Worm (Caenorhabditis elegans) whole organism, L2 larva: ENCODE measurements around the gene srf-3.
A peak's percentile ranks its signal among the peaks of the same experiment; 100 is the strongest.

Source experiments
- ama-1 ChIP-seq: fragments of 150-350 bp; optimal IDR thresholded peaks from 2 replicates; lab custom pipeline; 2018; ENCODE audit warnings: inconsistent platforms
- ceh-16 ChIP-seq: fragments of 150-350 bp; optimal IDR thresholded peaks from 2 replicates; lab custom pipeline; 2014; ENCODE audit warnings: missing biosample characterization, missing genetic modification characterization
- dmd-4 ChIP-seq: sonication (generic microtip); optimal IDR thresholded peaks from 2 replicates; lab custom pipeline; 2017; ENCODE audit warnings: missing biosample characterization, missing genetic modification characterization
- elt-3 ChIP-seq: sonication (generic microtip); optimal IDR thresholded peaks from 2 replicates; lab custom pipeline; 2017; ENCODE audit warnings: missing biosample characterization, missing genetic modification characterization
- fos-1 ChIP-seq: fragments of 150-350 bp; optimal IDR thresholded peaks from 2 replicates; lab custom pipeline; 2014; ENCODE audit warnings: missing biosample characterization, missing genetic modification characterization
- mab-5 ChIP-seq: fragments of 150-350 bp; optimal IDR thresholded peaks from 2 replicates; lab custom pipeline; 2014; ENCODE audit warnings: missing biosample characterization, missing genetic modification characterization
- nhr-10 ChIP-seq: sonication (generic microtip); optimal IDR thresholded peaks from 2 replicates; lab custom pipeline; 2017; ENCODE audit warnings: missing biosample characterization, missing genetic modification characterization
- nhr-77 ChIP-seq: fragments of 150-350 bp; optimal IDR thresholded peaks from 2 replicates; lab custom pipeline; 2014; ENCODE audit warnings: missing biosample characterization, missing genetic modification characterization
- sma-3 ChIP-seq: sonication (generic microtip); optimal IDR thresholded peaks from 2 replicates; lab custom pipeline; 2016; ENCODE audit warnings: missing genetic modification reagents, missing genetic modification characterization, missing compliant biosample characterization
- snpc-4 ChIP-seq: fragments of 150-350 bp; optimal IDR thresholded peaks from 2 replicates; lab custom pipeline; 2014; ENCODE audit warnings: missing biosample characterization, missing genetic modification characterization
- unc-39 ChIP-seq: fragments of 150-350 bp; optimal IDR thresholded peaks from 2 replicates; lab custom pipeline; 2014; ENCODE audit warnings: missing biosample characterization, missing genetic modification characterization
- unc-62 ChIP-seq: fragments of 150-350 bp; optimal IDR thresholded peaks from 2 replicates; lab custom pipeline; 2014; ENCODE audit warnings: missing biosample characterization, missing genetic modification reagents, missing genetic modification characterization
- zag-1 ChIP-seq: fragments of 150-350 bp; optimal IDR thresholded peaks from 2 replicates; lab custom pipeline; 2014; ENCODE audit warnings: missing biosample characterization, missing genetic modification characterization
- ztf-11 ChIP-seq: sonication (generic microtip); optimal IDR thresholded peaks from 2 replicates; lab custom pipeline; 2017; ENCODE audit warnings: missing biosample characterization, missing genetic modification characterization

DNA sequence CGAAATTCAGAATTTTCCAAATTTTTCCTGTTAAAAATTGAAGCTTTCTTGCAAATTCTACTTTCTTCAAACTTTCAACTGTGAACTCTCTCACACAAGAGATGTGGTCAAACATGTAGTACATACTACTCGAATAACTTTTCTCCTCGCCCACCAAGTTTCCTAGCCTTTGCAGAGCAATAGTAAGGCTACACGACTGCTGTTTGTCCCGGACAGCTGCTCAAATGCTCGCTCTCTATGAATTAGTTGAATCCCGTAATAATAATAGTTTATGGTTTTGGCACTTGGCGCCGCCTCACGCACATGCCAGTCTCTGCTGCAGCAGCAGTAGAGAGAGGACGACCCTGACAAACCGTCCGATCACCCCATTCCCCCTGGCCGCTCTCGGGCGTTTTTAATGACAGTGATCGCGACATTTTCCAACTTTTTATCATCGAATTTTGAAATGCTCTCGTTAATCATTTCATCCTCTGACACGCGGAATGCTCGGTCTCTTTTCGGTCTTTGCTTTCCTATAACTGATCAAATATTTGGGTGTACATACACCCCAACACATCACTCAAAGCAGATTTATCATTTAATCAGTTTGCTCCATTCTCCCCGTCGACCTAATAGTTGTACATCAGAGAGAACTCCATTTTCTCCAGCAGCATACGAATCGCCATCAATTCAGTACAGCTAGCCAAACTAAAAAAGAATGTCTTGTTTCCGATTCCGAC lies 15.5 kb upstream of the srf-3 start:
- TF ChIP-seq nhr-10 (tag; lab: Kevin White, UChicago) (no peak), ama-1 (lab: Kevin White, UChicago) (no peak), unc-39 (tag; lab: Kevin White, UChicago) (no peak), ceh-16 (no peak), snpc-4 (tag; lab: Kevin White, UChicago) (no peak), fos-1 (tag; lab: Kevin White, UChicago) (peak; percentile 46), mab-5 (no peak), elt-3 (tag; lab: Kevin White, UChicago) (no peak), unc-62 (GFP tag; lab: Kevin White, UChicago) (no peak), dmd-4 (tag; lab: Kevin White, UChicago) (no peak), nhr-77 (tag; lab: Kevin White, UChicago) (no peak), sma-3 (GFP tag; lab: Kevin White, UChicago) (no peak), ztf-11 (no peak), zag-1 (tag; lab: Kevin White, UChicago) (no peak)
